Worm (Caenorhabditis elegans): ENCODE data around the gene cysl-3.

The cysl-3 gene

DNA sequence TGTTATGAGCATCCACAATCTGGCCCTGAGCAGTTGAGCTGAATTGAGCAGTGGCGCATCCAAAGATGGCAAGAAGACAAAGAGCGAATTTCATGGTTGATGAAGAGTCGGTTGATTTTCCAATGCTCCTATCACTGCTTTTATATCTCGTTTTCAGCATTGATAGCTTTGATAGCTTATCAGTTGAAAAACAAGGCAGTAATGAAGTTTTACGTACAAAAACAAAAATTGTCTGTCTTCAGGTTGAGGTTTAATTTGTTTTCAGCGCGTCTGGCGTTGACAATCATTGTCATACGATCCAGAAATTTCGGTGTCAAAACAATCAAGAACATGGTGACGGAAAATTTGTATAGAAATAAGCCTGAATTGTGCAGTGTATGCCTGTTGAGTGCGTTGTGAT lies 35.6 kb upstream of the cysl-3 start, which contains the start of gene scl-13:
scl-13 (minus strand) TSS at position 101 of the 400 bp plus-strand sequence.
- TF ChIP-seq ces-1 (GFP tag; optimal IDR thresholded peaks at IDR 0.05): no peak
- no peak for TF ChIP-seq bed-3 (GFP tag; optimal IDR thresholded peaks at IDR 0.05)
- no peak for TF ChIP-seq drap-1 (GFP tag; optimal IDR thresholded peaks at IDR 0.05)
- TF ChIP-seq blmp-1 (tag; optimal IDR thresholded peaks at IDR 0.05): no peak
- TF ChIP-seq flh-1 (GFP tag; optimal IDR thresholded peaks at IDR 0.05): no peak
- TF ChIP-seq tbx-8 (GFP tag; optimal IDR thresholded peaks at IDR 0.05): no peak
- no peak for TF ChIP-seq mab-5 (tag; optimal IDR thresholded peaks at IDR 0.05)
- no peak for TF ChIP-seq pha-4 (tag; optimal IDR thresholded peaks at IDR 0.05)
- TF ChIP-seq unc-39 (tag; optimal IDR thresholded peaks at IDR 0.05): no peak
- no peak for TF ChIP-seq nhr-2 (tag; optimal IDR thresholded peaks at IDR 0.05)
- TF ChIP-seq elt-3 (tag; optimal IDR thresholded peaks at IDR 0.05): no peak
- TF ChIP-seq ceh-83 (GFP tag; optimal IDR thresholded peaks at IDR 0.05): no peak
- no peak for TF ChIP-seq sem-2 (GFP tag; optimal IDR thresholded peaks at IDR 0.05)
- no peak for TF ChIP-seq ceh-43 (GFP tag; optimal IDR thresholded peaks at IDR 0.05)
- no peak for TF ChIP-seq zip-8 (tag; optimal IDR thresholded peaks at IDR 0.05)
- no peak for TF ChIP-seq snpc-4 (tag; optimal IDR thresholded peaks at IDR 0.05)

DNA sequence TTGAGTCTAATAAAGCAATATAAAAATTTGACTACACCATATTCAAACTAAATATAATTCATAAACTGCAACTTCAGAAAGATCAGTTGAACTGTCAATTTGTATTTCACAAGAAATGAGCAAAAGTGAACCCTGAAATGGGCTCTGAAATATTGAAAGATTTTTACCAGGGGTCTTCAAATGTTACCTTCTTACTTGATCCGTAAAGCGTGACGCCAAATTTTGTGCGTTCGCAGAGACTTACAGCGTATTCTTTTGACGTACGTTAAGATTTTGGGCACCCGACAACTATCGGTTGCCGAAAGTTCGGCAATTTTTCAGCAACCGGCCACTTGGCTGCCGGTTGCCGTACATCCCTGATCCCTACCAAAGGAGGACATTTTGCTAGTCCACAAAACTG lies 34.1 kb upstream of the cysl-3 start:
- TF ChIP-seq ceh-83 (GFP tag; optimal IDR thresholded peaks at IDR 0.05) (no peak), unc-39 (tag; optimal IDR thresholded peaks at IDR 0.05) (no peak), lsy-2 (tag; optimal IDR thresholded peaks at IDR 0.05) (no peak), ceh-43 (GFP tag; optimal IDR thresholded peaks at IDR 0.05) (no peak), ham-2 (GFP tag; optimal IDR thresholded peaks at IDR 0.05) (no peak), lin-13 (tag; optimal IDR thresholded peaks at IDR 0.05) (no peak), unc-120 (tag; optimal IDR thresholded peaks at IDR 0.05; ENCODE audit: poor library complexity, severe bottlenecking) (no peak), nhr-237 (tag; optimal IDR thresholded peaks at IDR 0.05) (no peak), mep-1 (tag; optimal IDR thresholded peaks at IDR 0.05) (no peak), blmp-1 (tag; optimal IDR thresholded peaks at IDR 0.05) (no peak), mab-5 (tag; optimal IDR thresholded peaks at IDR 0.05) (no peak), flh-1 (GFP tag; optimal IDR thresholded peaks at IDR 0.05) (no peak), bed-3 (GFP tag; optimal IDR thresholded peaks at IDR 0.05) (no peak), nhr-76 (tag; optimal IDR thresholded peaks at IDR 0.05) (no peak), cnd-1 (tag; optimal IDR thresholded peaks at IDR 0.05) (no peak), ztf-11 (tag; optimal IDR thresholded peaks at IDR 0.05) (no peak), sptf-1 (tag; optimal IDR thresholded peaks at IDR 0.05) (no peak)

DNA sequence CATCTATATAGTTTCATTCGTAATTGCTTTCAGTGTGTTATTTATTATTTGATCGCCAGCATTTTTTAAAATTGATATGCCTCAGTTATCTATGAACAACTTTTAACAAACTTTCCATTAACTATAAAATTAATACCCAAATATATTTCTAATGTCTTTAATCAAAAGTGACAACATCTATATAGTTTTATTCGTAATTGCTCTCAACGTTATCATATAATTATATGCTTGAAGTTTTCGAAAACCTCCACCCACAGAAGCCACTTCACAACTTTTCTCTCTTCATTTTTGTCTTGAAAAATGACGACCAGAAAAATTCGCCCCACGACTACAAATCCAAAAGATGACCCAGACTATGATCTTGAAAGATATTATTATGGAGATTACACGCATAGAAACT lies 32.4 kb upstream of the cysl-3 start, which contains the start of gene srw-6:
srw-6 (plus strand) TSS at position 301 of the 400 bp plus-strand sequence.
- TF ChIP-seq ceh-83 (GFP tag; optimal IDR thresholded peaks at IDR 0.05): no peak
- TF ChIP-seq bed-3 (GFP tag; optimal IDR thresholded peaks at IDR 0.05): no peak
- no peak for TF ChIP-seq mep-1 (tag; optimal IDR thresholded peaks at IDR 0.05)
- TF ChIP-seq ces-1 (GFP tag; optimal IDR thresholded peaks at IDR 0.05): no peak
- TF ChIP-seq nhr-237 (tag; optimal IDR thresholded peaks at IDR 0.05): no peak
- TF ChIP-seq M03D4.4 (tag; optimal IDR thresholded peaks at IDR 0.05): no peak
- no peak for TF ChIP-seq mls-2 (tag; optimal IDR thresholded peaks at IDR 0.05)
- TF ChIP-seq ceh-43 (GFP tag; optimal IDR thresholded peaks at IDR 0.05): no peak
- no peak for TF ChIP-seq sptf-1 (tag; optimal IDR thresholded peaks at IDR 0.05)
- no peak for TF ChIP-seq sem-2 (GFP tag; optimal IDR thresholded peaks at IDR 0.05)
- TF ChIP-seq lin-13 (tag; optimal IDR thresholded peaks at IDR 0.05): no peak
- no peak for TF ChIP-seq nhr-2 (tag; optimal IDR thresholded peaks at IDR 0.05)
- TF ChIP-seq unc-120 (tag; optimal IDR thresholded peaks at IDR 0.05; ENCODE audit: poor library complexity, severe bottlenecking): no peak
- TF ChIP-seq unc-62 (GFP tag; optimal IDR thresholded peaks at IDR 0.05): no peak

DNA sequence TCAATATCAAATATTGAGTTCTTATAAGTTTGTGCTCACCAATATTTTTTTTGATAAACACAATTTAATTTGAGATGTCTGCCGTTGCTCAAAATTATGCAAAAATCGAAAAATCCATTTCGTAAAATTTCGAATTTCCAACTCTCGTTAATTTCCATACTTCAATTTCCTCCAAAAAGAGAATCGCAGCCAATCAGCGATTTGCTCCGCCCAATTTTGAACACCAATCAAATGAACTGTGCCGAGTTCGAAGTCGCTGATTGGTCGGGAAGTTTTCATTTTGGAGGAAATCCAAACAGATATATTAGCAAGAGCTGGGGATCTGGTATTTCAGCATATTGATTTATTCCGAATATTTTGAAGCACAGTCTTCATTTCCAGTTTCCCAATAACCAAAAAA lies 31.9 kb upstream of the cysl-3 start:
- TF ChIP-seq nhr-2 (tag; optimal IDR thresholded peaks at IDR 0.05) (no peak), elt-1 (tag; optimal IDR thresholded peaks at IDR 0.05; ENCODE audit: borderline replicate concordance, insufficient read depth) (no peak), zip-8 (tag; optimal IDR thresholded peaks at IDR 0.05) (no peak), lsy-2 (tag; optimal IDR thresholded peaks at IDR 0.05) (no peak), nhr-12 (tag; optimal IDR thresholded peaks at IDR 0.05) (no peak), unc-39 (tag; optimal IDR thresholded peaks at IDR 0.05) (no peak), blmp-1 (tag; optimal IDR thresholded peaks at IDR 0.05) (no peak), lin-13 (tag; optimal IDR thresholded peaks at IDR 0.05) (no peak), snpc-4 (tag; optimal IDR thresholded peaks at IDR 0.05) (no peak), M03D4.4 (tag; optimal IDR thresholded peaks at IDR 0.05) (no peak), ztf-11 (tag; optimal IDR thresholded peaks at IDR 0.05) (no peak), elt-3 (tag; optimal IDR thresholded peaks at IDR 0.05) (no peak), ces-1 (GFP tag; optimal IDR thresholded peaks at IDR 0.05) (no peak), hlh-1 (tag; optimal IDR thresholded peaks at IDR 0.05) (no peak), mab-5 (tag; optimal IDR thresholded peaks at IDR 0.05) (no peak)
